Fruit fly (Drosophila melanogaster) whole organism, prepupa: Measurements from ENCODE around the gene Nepl21.

Experiments
- CG10631 ChIP-seq: fragments of 200-800 bp; sonication (Bioruptor generic); optimal IDR thresholded peaks from 2 replicates; lab custom pipeline; 2016; ENCODE audit warnings: missing biosample characterization, missing genetic modification characterization
- CG15336 ChIP-seq: fragments of 200-800 bp; sonication (Bioruptor generic); IDR thresholded peaks from 2 replicates; pipeline ENCODE4 v1.3.6; 2022; ENCODE audit warnings: missing biosample characterization, missing genetic modification characterization
- Met ChIP-seq: fragments of 200-800 bp; sonication (Bioruptor generic); optimal IDR thresholded peaks from 3 replicates; lab custom pipeline; 2016; ENCODE audit warnings: missing biosample characterization, missing genetic modification characterization
- achi ChIP-seq: fragments of 200-800 bp; sonication (Bioruptor generic); optimal IDR thresholded peaks from 3 replicates; lab custom pipeline; 2016; ENCODE audit warnings: missing biosample characterization, missing genetic modification characterization
- dsx ChIP-seq: fragments of 200-800 bp; optimal IDR thresholded peaks from 3 replicates; lab custom pipeline; 2019; ENCODE audit warnings: missing biosample characterization, mild to moderate bottlenecking, missing genetic modification characterization, moderate library complexity; ENCODE audit not compliant: poor library complexity, severe bottlenecking

DNA sequence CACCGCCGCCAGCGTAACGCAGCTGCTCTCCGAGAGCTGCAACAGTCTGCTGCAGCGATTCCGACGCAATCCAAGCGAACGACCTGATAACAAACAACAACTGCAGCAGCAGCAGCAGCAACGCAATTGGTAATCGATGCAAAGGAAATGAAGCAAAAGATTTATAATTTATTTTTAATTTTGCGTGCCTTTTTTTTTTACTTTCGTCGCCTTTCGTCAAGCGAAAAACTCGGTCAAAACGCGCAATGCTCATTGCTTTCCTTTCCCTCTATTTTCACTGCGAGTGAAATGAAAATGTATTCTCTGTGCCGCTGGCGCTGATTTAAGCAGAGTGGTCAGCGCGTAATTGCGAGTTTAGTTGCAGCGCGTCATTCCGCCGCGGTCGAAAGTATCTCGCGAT, 29.5 kb downstream of the Nepl21 start:
- TF ChIP-seq dsx (GFP tag; lab: Kevin White, UChicago): no peak
- no peak for TF ChIP-seq achi (GFP tag; lab: Kevin White, UChicago)
- TF ChIP-seq CG15336 (GFP tag; lab: Robert Waterston, UW): no peak
- TF ChIP-seq Met (GFP tag; lab: Kevin White, UChicago): no peak
- no peak for TF ChIP-seq CG10631
